Fruit fly (Drosophila melanogaster): ENCODE data around the gene Exo84.
A peak's percentile ranks its signal among the peaks of the same experiment; 100 is the strongest.

Gene Exo84

DNA sequence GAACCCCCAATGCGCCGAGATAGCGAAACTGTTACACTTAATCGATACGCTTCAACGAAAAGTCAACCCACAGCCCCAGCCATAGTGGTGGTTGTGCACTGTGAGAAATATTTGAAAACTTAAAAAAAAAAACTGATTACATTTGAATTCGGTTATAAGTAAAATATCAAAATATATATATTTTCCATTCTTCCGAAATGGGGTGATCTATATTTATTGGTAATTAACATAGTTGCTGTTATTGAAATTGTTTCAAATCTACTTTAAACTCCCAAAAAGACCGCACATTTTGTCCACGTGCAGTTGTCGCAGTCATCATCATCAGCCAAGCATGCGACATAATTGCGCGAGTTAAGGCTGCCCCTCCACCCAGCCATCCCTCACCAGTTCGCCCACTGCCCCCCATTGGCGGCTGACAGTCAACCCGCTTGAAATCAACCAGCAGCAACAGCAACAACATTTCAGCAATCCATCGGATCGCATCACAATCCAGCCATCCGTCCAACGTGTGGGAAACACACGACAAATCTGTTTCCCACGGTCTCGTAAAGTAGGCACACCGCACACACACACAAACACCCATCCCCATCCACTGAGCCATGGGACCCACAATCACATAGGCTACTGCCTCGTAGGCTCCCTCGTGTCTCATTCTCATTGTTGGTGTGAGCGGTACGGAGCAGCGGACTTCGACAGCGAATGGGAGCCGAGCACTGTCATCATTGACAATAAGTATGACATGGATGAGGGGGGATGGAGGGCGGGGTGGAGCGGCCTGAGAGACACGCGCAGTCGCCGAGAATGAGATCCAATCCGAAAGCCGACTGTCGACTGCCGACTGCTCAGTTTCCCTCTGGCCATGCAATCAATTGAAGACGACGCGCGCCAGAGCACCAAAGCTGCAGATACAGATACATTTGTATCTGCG, 31.5 kb downstream of the Exo84 start (continued):
- no peak for TF ChIP-seq CG2116 (GFP tag; optimal IDR thresholded peaks at IDR 0.05)
- TF ChIP-seq CG17612 (GFP tag; IDR thresholded peaks at IDR 0.05): no peak
- peak; percentile 14 for TF ChIP-seq CG10274 (GFP tag; optimal IDR thresholded peaks at IDR 0.05)
- TF ChIP-seq CG32532 (GFP tag; IDR thresholded peaks at IDR 0.05): peak; percentile 45
- TF ChIP-seq CG4328 (GFP tag; optimal IDR thresholded peaks at IDR 0.05): no peak
- TF ChIP-seq CG11093 (GFP tag; IDR thresholded peaks at IDR 0.05): 0 out of 3 replicates have a peak, but pooled peaks have one; percentile 35
- TF ChIP-seq CG11085 (GFP tag; IDR thresholded peaks at IDR 0.05): no peak
- TF ChIP-seq CG7839 (tag; optimal IDR thresholded peaks at IDR 0.05): peak; percentile 77
- TF ChIP-seq org-1 (GFP tag; optimal IDR thresholded peaks at IDR 0.05): peak; percentile 60
- peak; percentile 71 for TF ChIP-seq CG3281 (GFP tag; optimal IDR thresholded peaks at IDR 0.05)
- peak; percentile 22 for TF ChIP-seq CG8359 (GFP tag; optimal IDR thresholded peaks at IDR 0.05; ENCODE audit: borderline replicate concordance)
- TF ChIP-seq maf-S (GFP tag; optimal IDR thresholded peaks at IDR 0.05): no peak
- no peak for TF ChIP-seq mld (GFP tag; IDR thresholded peaks at IDR 0.05; ENCODE audit: partially characterized antibody)
- TF ChIP-seq danr (GFP tag; IDR thresholded peaks at IDR 0.05): no peak
- peak; percentile 79 for TF ChIP-seq Asciz (GFP tag; optimal IDR thresholded peaks at IDR 0.05)
- no peak for TF ChIP-seq Jarid2 (GFP tag; optimal IDR thresholded peaks at IDR 0.05)
- no peak for TF ChIP-seq CG7745 (tag; optimal IDR thresholded peaks at IDR 0.05)
- no peak for TF ChIP-seq repo (GFP tag; optimal IDR thresholded peaks at IDR 0.05)
- no peak for TF ChIP-seq chn (GFP tag; optimal IDR thresholded peaks at IDR 0.05)
- no peak for TF ChIP-seq CG7271 (tag; optimal IDR thresholded peaks at IDR 0.05)
- TF ChIP-seq CG2678 (tag; optimal IDR thresholded peaks at IDR 0.05): peak; percentile 82
- no peak for TF ChIP-seq Mes4 (GFP tag; optimal IDR thresholded peaks at IDR 0.05)
- peak; percentile 73; the same call in 1 of the 3 replicates for TF ChIP-seq CG11695 (GFP tag; IDR thresholded peaks at IDR 0.05)
- TF ChIP-seq corto (GFP tag; optimal IDR thresholded peaks at IDR 0.05): no peak
- peak; percentile 48 for TF ChIP-seq NfI (GFP tag; optimal IDR thresholded peaks at IDR 0.05)
- no peak for TF ChIP-seq CG9609 (GFP tag; optimal IDR thresholded peaks at IDR 0.05)
- 0 out of 2 replicates have a peak, but pooled peaks have one; percentile 35 for TF ChIP-seq sens-2 (GFP tag; IDR thresholded peaks at IDR 0.05)
- no peak for TF ChIP-seq gt (GFP tag; IDR thresholded peaks at IDR 0.05)
- TF ChIP-seq pros (GFP tag; optimal IDR thresholded peaks at IDR 0.05): peak; percentile 91
- TF ChIP-seq CG1832 (GFP tag; optimal IDR thresholded peaks at IDR 0.05): peak; percentile 43
- peak; percentile 59 for TF ChIP-seq nau (GFP tag; optimal IDR thresholded peaks at IDR 0.05)
- peak; percentile 67 for TF ChIP-seq lab (GFP tag; optimal IDR thresholded peaks at IDR 0.05)
- TF ChIP-seq croc (GFP tag; conservative IDR thresholded peaks at IDR 0.05): peak; percentile 44; the same call in 2 of the 3 replicates
- peak; percentile 59 for TF ChIP-seq Spps (tag; optimal IDR thresholded peaks at IDR 0.05)
- peak; percentile 63 for TF ChIP-seq lmd (GFP tag; IDR thresholded peaks at IDR 0.05)
- no peak for TF ChIP-seq CG17912 (GFP tag; optimal IDR thresholded peaks at IDR 0.05)
- peak; percentile 37 for TF ChIP-seq CG17802 (tag; optimal IDR thresholded peaks at IDR 0.05)
- TF ChIP-seq Ets97D (GFP tag; optimal IDR thresholded peaks at IDR 0.05): no peak
- peak; percentile 82 for TF ChIP-seq phol (tag; optimal IDR thresholded peaks at IDR 0.05)
- peak; percentile 66 for TF ChIP-seq nmo (GFP tag; optimal IDR thresholded peaks at IDR 0.05)
- peak; percentile 42 for TF ChIP-seq CG10147 (GFP tag; optimal IDR thresholded peaks at IDR 0.05)
- TF ChIP-seq Atf3 (GFP tag; optimal IDR thresholded peaks at IDR 0.05): no peak
- peak; percentile 14 for TF ChIP-seq cato (GFP tag; optimal IDR thresholded peaks at IDR 0.05; ENCODE audit: borderline replicate concordance)
- peak; percentile 73 for TF ChIP-seq CG18599 (GFP tag; optimal IDR thresholded peaks at IDR 0.05)
- TF ChIP-seq Camta (GFP tag; optimal IDR thresholded peaks at IDR 0.05): no peak
- TF ChIP-seq sd (tag; optimal IDR thresholded peaks at IDR 0.05): peak; percentile 60
- TF ChIP-seq CG6254 (GFP tag; optimal IDR thresholded peaks at IDR 0.05): peak; percentile 28

All from whole organism, embryonic.